Fruit fly (Drosophila melanogaster) whole organism, embryonic: ENCODE data around the gene DPCoAC.

Source experiments
- CG12071 ChIP-seq: fragments of 200-800 bp; sonication (Bioruptor generic); optimal IDR thresholded peaks from 3 replicates; lab custom pipeline; 2018; ENCODE audit warnings: missing biosample characterization, mild to moderate bottlenecking, missing genetic modification characterization
- CG13123 ChIP-seq: fragments of 200-800 bp; sonication (Bioruptor generic); optimal IDR thresholded peaks from 2 replicates; lab custom pipeline; 2016; ENCODE audit warnings: missing biosample characterization, missing genetic modification characterization
- CG2875 ChIP-seq: fragments of 200-800 bp; sonication (Bioruptor generic); optimal IDR thresholded peaks from 2 replicates; lab custom pipeline; 2017; ENCODE audit warnings: missing biosample characterization, mild to moderate bottlenecking, missing genetic modification characterization, missing genetic modification reagents
- CG7963 ChIP-seq: fragments of 200-800 bp; sonication (Bioruptor generic); IDR thresholded peaks from 3 replicates; pipeline ENCODE4 v1.3.6; 2022; ENCODE audit warnings: missing biosample characterization, missing genetic modification characterization; ENCODE audit not compliant: partially characterized antibody
- H2.0 ChIP-seq: fragments of 200-800 bp; sonication (Bioruptor generic); IDR thresholded peaks from 2 replicates; pipeline ENCODE4 v1.3.6; 2022; ENCODE audit warnings: missing biosample characterization, missing genetic modification characterization
- HLHmδ ChIP-seq: fragments of 200-800 bp; sonication (Bioruptor generic); optimal IDR thresholded peaks from 2 replicates; lab custom pipeline; 2018; ENCODE audit warnings: missing biosample characterization, mild to moderate bottlenecking, missing genetic modification characterization, moderate library complexity
- Lim3 ChIP-seq: fragments of 200-800 bp; sonication (Bioruptor generic); IDR thresholded peaks from 2 replicates; pipeline ENCODE4 v1.3.6; 2022; ENCODE audit warnings: missing biosample characterization, missing genetic modification characterization
- lola ChIP-seq, 3 experiments: fragments of >200 bp in 2 of 3; fragments of 200-800 bp in 1 of 3; sonication (Bioruptor generic) in 1 of 3; optimal IDR thresholded peaks; 2 replicates each; lab custom pipeline; 2017 to 2019; ENCODE audit warnings: missing biosample characterization in 3 of 3, missing genetic modification characterization in 3 of 3, mild to moderate bottlenecking in 1 of 3, moderate library complexity in 1 of 3
- pan ChIP-seq, 4 experiments: fragments of >200 bp in 3 of 4; fragments of 200-800 bp in 1 of 4; sonication (Bioruptor generic) in 1 of 4; optimal IDR thresholded peaks in 3 of 4; IDR thresholded peaks in 1 of 4; 2 replicates each; pipeline versions ENCODE4 v1.3.6 to Lab custom; 2017 to 2022; ENCODE audit warnings: missing biosample characterization in 2 of 4, missing genetic modification characterization in 2 of 4, mixed read lengths in 1 of 4
- repo ChIP-seq: fragments of 200-800 bp; sonication (Bioruptor generic); optimal IDR thresholded peaks from 2 replicates; lab custom pipeline; 2016; ENCODE audit warnings: missing biosample characterization, missing genetic modification characterization
- sens-2 ChIP-seq: fragments of 200-800 bp; sonication (Bioruptor generic); IDR thresholded peaks from 2 replicates; pipeline ENCODE4 v1.3.6; 2022; ENCODE audit warnings: missing biosample characterization, missing genetic modification characterization
- sr ChIP-seq: fragments of 200-800 bp; sonication (Bioruptor generic); IDR thresholded peaks from 3 replicates; pipeline ENCODE4 v1.3.6; 2022; ENCODE audit warnings: missing biosample characterization, missing genetic modification characterization
- tna ChIP-seq: fragments of 200-800 bp; sonication (Bioruptor generic); IDR thresholded peaks from 2 replicates; pipeline ENCODE4 v1.3.6; 2022; ENCODE audit warnings: missing biosample characterization, missing genetic modification characterization; ENCODE audit not compliant: partially characterized antibody

DNA sequence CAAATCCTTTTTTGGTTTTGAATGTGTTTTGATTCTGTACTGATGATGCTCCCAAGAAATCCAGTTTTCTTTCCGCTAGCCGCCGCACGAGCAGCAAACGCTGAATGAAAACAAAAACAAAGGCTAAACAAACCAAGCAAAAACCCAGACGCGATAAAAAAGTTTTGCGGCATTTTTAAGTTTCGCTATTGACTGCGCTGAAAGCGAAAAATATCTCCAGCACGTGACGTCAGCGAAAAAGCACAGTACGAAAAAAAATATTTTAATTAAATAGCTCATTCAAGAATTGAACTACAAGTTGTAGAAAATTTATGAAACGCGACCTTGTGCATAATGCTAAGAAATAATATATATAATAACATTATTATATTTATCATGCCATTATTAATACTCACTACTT lies 12.5 kb downstream of the DPCoAC start:
- TF ChIP-seq Lim3 (GFP tag; lab: Robert Waterston, UW) (no peak), H2.0 (no peak), CG7963 (no peak), repo (GFP tag; lab: Kevin White, UChicago) (no peak), CG13123 (GFP tag; lab: Kevin White, UChicago) (no peak), pan (optimal IDR thresholded peaks at IDR 0.05; lab: Kevin White, UChicago) (no peak), pan (GFP tag; optimal IDR thresholded peaks at IDR 0.05 in 1 of 2, IDR thresholded peaks at IDR 0.05 in 1 of 2) (no peak), sr (no peak), lola (GFP tag; optimal IDR thresholded peaks at IDR 0.05; lab: Kevin White, UChicago) (no peak), CG12071 (GFP tag; lab: Kevin White, UChicago) (no peak), CG2875 (no peak), HLHmδ (no peak), tna (no peak), sens-2 (GFP tag; lab: Robert Waterston, UW) (no peak)
